Worm (Caenorhabditis elegans): ENCODE results near the gene nhx-6.
"Not testable (repeated sequence)": the region's sequence is repeated elsewhere in the genome, so short reads cannot be mapped to it uniquely, and the experiment has no call there.

DNA sequence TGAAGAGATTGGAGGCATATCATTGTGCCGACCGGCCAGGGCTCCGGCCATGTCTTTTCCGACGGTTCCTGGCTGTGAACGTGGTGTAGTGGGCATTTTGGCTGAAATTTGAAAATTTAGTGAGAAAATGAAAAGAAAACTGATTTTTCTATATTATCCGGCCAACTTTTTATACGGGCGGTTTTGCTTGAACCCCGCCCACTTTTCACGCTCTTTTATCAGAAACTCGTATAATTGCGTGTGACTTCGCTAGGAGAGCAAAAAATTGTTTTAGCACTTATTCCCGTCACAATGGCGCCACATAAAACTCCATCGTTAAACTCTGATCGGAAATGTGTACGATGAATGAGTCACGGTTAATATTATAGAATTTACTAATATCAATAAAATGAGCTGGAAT, 38.4 kb upstream of the nhx-6 start, which contains the start of gene C08E3.13:
- not testable (repeated sequence) for TF ChIP-seq aly-2 (tag; optimal IDR thresholded peaks at IDR 0.05); dmd-6 (GFP tag; IDR thresholded peaks at IDR 0.05); zfp-3 (GFP tag; conservative IDR thresholded peaks at IDR 0.05); egl-43 (GFP tag; IDR thresholded peaks at IDR 0.05)

Measured in whole organism, L4 larva.